Fruit fly (Drosophila melanogaster): ENCODE results near the gene Cyp4c3.

The Cyp4c3 gene

dm6 chr3R:30859901-30860560 is 33.8 kb upstream of the Cyp4c3 start (continued):
- peak; percentile 16 for TF ChIP-seq CG30403 (GFP tag; optimal IDR thresholded peaks at IDR 0.05)
- TF ChIP-seq sens (GFP tag), result peak; percentile 88
- peak; percentile 19 for TF ChIP-seq nmo (GFP tag; optimal IDR thresholded peaks at IDR 0.05)
- TF ChIP-seq cg (GFP tag; optimal IDR thresholded peaks at IDR 0.05), result no peak
- no peak for TF ChIP-seq scrt (GFP tag; optimal IDR thresholded peaks at IDR 0.05)
- TF ChIP-seq oc (tag; optimal IDR thresholded peaks at IDR 0.05), result peak; percentile 88
- no peak for TF ChIP-seq CG30020 (tag; optimal IDR thresholded peaks at IDR 0.05)
- peak; percentile 38; the same call in 1 of the 2 replicates for TF ChIP-seq Xrp1 (GFP tag; IDR thresholded peaks at IDR 0.05)
- TF ChIP-seq CG10267 (tag; optimal IDR thresholded peaks at IDR 0.05), result peak; percentile 25
- TF ChIP-seq Dad (GFP tag; optimal IDR thresholded peaks at IDR 0.05), result no peak
- TF ChIP-seq Sox100B (GFP tag; optimal IDR thresholded peaks at IDR 0.05), result peak; percentile 13
- TF ChIP-seq ato (GFP tag; IDR thresholded peaks at IDR 0.05; ENCODE audit: partially characterized antibody), result no peak
- no peak for TF ChIP-seq so (GFP tag; IDR thresholded peaks at IDR 0.05)
- TF ChIP-seq Fer3 (tag; optimal IDR thresholded peaks at IDR 0.05), result no peak

DNA sequence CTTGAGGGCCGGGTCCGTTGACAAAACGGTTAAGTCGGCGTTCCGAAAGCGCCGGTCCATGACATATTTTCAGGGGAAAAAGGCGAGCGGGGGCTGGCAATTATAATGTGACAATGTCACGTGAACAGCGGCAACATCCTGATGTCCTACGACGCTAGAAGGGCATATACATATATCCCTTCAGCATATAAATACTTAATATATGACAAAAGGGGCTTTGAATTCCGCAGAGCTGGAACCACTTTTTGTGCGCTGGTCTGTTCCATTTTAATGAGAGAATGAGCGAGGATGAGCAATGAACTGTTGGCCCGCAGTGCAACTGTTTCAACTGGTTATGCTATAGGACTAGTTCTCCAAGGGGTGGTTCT is 33.3 kb upstream of the Cyp4c3 start:
- TF ChIP-seq Usf (GFP tag; optimal IDR thresholded peaks at IDR 0.05) (no peak), sens (GFP tag) (peak; percentile 13), nerfin-1 (tag; optimal IDR thresholded peaks at IDR 0.05) (peak; percentile 74), oc (tag; optimal IDR thresholded peaks at IDR 0.05) (peak; percentile 29), Hey (tag; optimal IDR thresholded peaks at IDR 0.05) (peak; percentile 2), Nf-YB (GFP tag; optimal IDR thresholded peaks at IDR 0.05) (peak; percentile 37), row (GFP tag; IDR thresholded peaks at IDR 0.05) (0 out of 3 replicates have a peak, but pooled peaks have one; percentile 18), CG5180 (GFP tag; optimal IDR thresholded peaks at IDR 0.05) (no peak), Elba2 (GFP tag; optimal IDR thresholded peaks at IDR 0.05) (no peak), Med (GFP tag) (peak; percentile 46), zen (tag; optimal IDR thresholded peaks at IDR 0.05) (no peak), onecut (GFP tag; IDR thresholded peaks at IDR 0.05) (0 out of 2 replicates have a peak, but pooled peaks have one; percentile 3), chinmo (GFP tag; IDR thresholded peaks at IDR 0.05; ENCODE audit: partially characterized antibody) (0 out of 4 replicates have a peak, but pooled peaks have one; percentile 13), pros (GFP tag; optimal IDR thresholded peaks at IDR 0.05) (peak; percentile 19), CG10274 (GFP tag; optimal IDR thresholded peaks at IDR 0.05) (peak; percentile 93), Ssrp (tag; optimal IDR thresholded peaks at IDR 0.05) (no peak)

DNA sequence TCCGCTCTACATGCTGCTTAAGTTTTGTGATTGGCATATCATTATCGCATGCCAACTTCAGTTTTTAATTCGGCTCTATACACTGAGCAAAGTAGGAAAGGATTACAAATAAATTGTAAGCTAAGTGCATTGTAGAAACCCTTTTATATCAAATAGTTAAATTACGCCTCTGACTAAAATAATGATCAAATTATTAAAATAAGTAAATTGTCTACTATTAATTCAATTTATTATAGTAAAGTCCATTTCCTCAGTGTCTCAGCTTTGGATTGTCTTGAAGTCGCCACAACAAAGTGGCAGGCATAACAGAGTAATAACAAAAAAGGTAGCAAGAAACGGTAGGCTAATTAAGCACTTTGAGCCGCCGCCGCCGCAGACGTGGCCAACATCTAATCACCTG is 31.4 kb upstream of the Cyp4c3 start:
- TF ChIP-seq Hr51 (GFP tag; optimal IDR thresholded peaks at IDR 0.05) (peak in 1 of 2 experiments; percentile 24), CG14014 (GFP tag; IDR thresholded peaks at IDR 0.05) (peak; percentile 30; the same call in 1 of the 2 replicates), CG11504 (tag; optimal IDR thresholded peaks at IDR 0.05) (peak; percentile 20), chm (GFP tag; IDR thresholded peaks at IDR 0.05) (0 out of 2 replicates have a peak, but pooled peaks have one; percentile 33), CG3995 (GFP tag; optimal IDR thresholded peaks at IDR 0.05) (no peak), ro (GFP tag; IDR thresholded peaks at IDR 0.05) (no peak), insv (GFP tag; optimal IDR thresholded peaks at IDR 0.05) (no peak), NC2α (GFP tag; optimal IDR thresholded peaks at IDR 0.05) (no peak), CG13424 (tag; optimal IDR thresholded peaks at IDR 0.05) (no peak), CG2120 (GFP tag; optimal IDR thresholded peaks at IDR 0.05) (peak; percentile 22), sisA (GFP tag; IDR thresholded peaks at IDR 0.05) (no peak), CG15601 (tag; optimal IDR thresholded peaks at IDR 0.05) (no peak), CG33213 (GFP tag; optimal IDR thresholded peaks at IDR 0.05) (no peak), gro (GFP tag; optimal IDR thresholded peaks at IDR 0.05) (no peak), CG18764 (GFP tag; optimal IDR thresholded peaks at IDR 0.05) (no peak), pan (optimal IDR thresholded peaks at IDR 0.05) (no peak), pan (GFP tag; optimal IDR thresholded peaks at IDR 0.05 in 1 of 2, IDR thresholded peaks at IDR 0.05 in 1 of 2) (no peak), dmrt11E (tag; optimal IDR thresholded peaks at IDR 0.05) (peak; percentile 46), CG13624 (GFP tag; optimal IDR thresholded peaks at IDR 0.05) (no peak), cas (GFP tag; IDR thresholded peaks at IDR 0.05) (no peak)
